Fruit fly (Drosophila melanogaster) whole organism: ENCODE data around the gene ec.
"Not testable (repeated sequence)": the region's sequence is repeated elsewhere in the genome, so short reads cannot be mapped to it uniquely, and the experiment has no call there.

Source experiments
- CG8478 ChIP-seq: fragments of >200 bp; optimal IDR thresholded peaks from 2 replicates; lab custom pipeline; 2018; ENCODE audit warnings: inconsistent platforms
- Dll ChIP-seq: fragments of >200 bp; optimal IDR thresholded peaks from 2 replicates; lab custom pipeline; 2017
- psq ChIP-seq: fragments of >200 bp; optimal IDR thresholded peaks from 2 replicates; lab custom pipeline; 2017

DNA sequence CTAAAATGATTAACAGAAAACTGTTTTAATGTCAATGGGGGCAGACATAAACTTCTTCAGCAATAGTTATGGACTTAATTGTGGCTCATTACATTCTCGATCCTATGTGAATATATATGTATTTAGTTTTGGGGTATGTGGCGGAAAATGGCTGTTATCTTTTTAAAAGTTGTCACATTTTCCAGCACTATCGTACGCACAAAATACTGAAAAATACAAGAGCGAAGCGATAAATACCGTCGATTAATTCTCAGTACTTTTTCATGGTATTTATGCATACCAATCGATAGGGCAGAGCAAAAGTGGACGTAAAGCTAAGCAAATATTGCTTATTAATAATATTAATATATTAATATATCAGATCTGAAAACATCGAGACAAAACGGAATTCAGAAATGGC, 21.7 kb upstream of the ec start, which contains the start of gene HIP-R:
- TF ChIP-seq CG8478 (lab: Kevin White, UChicago); psq; Dll: not testable (repeated sequence)
